Worm (Caenorhabditis elegans) whole organism, late embryonic: ENCODE measurements around the gene spin-2.

ENCODE experiments used
- C08G9.2 ChIP-seq: sonication (generic microtip); optimal IDR thresholded peaks from 2 replicates; lab custom pipeline; 2016; ENCODE audit warnings: mild to moderate bottlenecking, missing genetic modification characterization, moderate library complexity, missing compliant biosample characterization
- C38D4.7 ChIP-seq: fragments of 200-800 bp; sonication (Bioruptor generic); optimal IDR thresholded peaks from 2 replicates; lab custom pipeline; 2018; ENCODE audit warnings: mild to moderate bottlenecking, missing genetic modification characterization, moderate library complexity, missing compliant biosample characterization
- ama-1 ChIP-seq: fragments of 150-350 bp; optimal IDR thresholded peaks from 2 replicates; lab custom pipeline; 2014
- ceh-22 ChIP-seq: sonication (generic microtip); optimal IDR thresholded peaks from 2 replicates; lab custom pipeline; 2017; ENCODE audit warnings: missing biosample characterization, missing genetic modification characterization
- ceh-9 ChIP-seq: sonication (generic microtip); optimal IDR thresholded peaks from 2 replicates; lab custom pipeline; 2016; ENCODE audit warnings: mild to moderate bottlenecking, missing genetic modification characterization, inconsistent platforms, missing compliant biosample characterization
- mec-3 ChIP-seq: sonication (generic microtip); optimal IDR thresholded peaks from 2 replicates; lab custom pipeline; 2016; ENCODE audit warnings: borderline replicate concordance, missing genetic modification characterization, missing compliant biosample characterization
- nfya-1 ChIP-seq: sonication (generic microtip); optimal IDR thresholded peaks from 2 replicates; lab custom pipeline; 2017; ENCODE audit warnings: missing genetic modification characterization, mild to moderate bottlenecking, missing compliant biosample characterization, antibody characterized with exemption, moderate library complexity
- nhr-11 ChIP-seq: fragments of 150-350 bp; optimal IDR thresholded peaks from 2 replicates; lab custom pipeline; 2014; ENCODE audit warnings: missing biosample characterization, missing genetic modification characterization
- pha-2 ChIP-seq: sonication (generic microtip); optimal IDR thresholded peaks from 2 replicates; lab custom pipeline; 2017; ENCODE audit warnings: mild to moderate bottlenecking, missing genetic modification characterization, missing compliant biosample characterization
- pqm-1 ChIP-seq: sonication (generic microtip); optimal IDR thresholded peaks from 2 replicates; lab custom pipeline; 2016; ENCODE audit warnings: missing genetic modification characterization, missing compliant biosample characterization
- unc-86 ChIP-seq: sonication (generic microtip); optimal IDR thresholded peaks from 2 replicates; lab custom pipeline; 2016; ENCODE audit warnings: missing genetic modification characterization, missing compliant biosample characterization
- ztf-16 ChIP-seq: sonication (generic microtip); optimal IDR thresholded peaks from 2 replicates; lab custom pipeline; 2017; ENCODE audit warnings: missing genetic modification characterization, missing compliant biosample characterization

DNA sequence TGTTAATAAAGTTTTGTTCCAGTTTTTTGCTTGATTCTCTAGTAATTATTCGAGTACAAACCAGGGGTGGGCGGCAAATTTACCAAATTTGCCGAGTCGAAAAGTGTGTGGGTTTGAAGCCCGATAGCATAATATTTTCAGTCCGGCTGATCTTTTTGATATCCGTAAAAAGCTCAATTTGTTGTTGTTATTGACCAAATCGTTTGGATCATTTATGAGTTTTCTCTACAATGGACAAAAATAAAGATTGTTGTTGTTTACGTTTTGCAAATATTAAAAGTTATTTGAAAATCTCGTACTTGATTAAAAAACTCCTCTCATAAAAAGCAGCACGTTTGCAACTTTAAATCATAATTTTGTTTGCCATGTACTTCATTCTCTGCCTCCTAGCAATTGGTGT lies 30.8 kb upstream of the spin-2 start, which contains the start of gene scl-1:
- no peak for TF ChIP-seq pha-2 (tag; lab: Kevin White, UChicago)
- TF ChIP-seq C38D4.7, result no peak
- TF ChIP-seq pqm-1, result no peak
- no peak for TF ChIP-seq mec-3 (tag; lab: Kevin White, UChicago)
- no peak for TF ChIP-seq unc-86
- TF ChIP-seq C08G9.2 (tag; lab: Kevin White, UChicago), result no peak
- TF ChIP-seq ama-1, result no peak
- TF ChIP-seq nhr-11 (tag; lab: Kevin White, UChicago), result no peak
- no peak for TF ChIP-seq ztf-16 (tag; lab: Kevin White, UChicago)
- TF ChIP-seq ceh-22 (tag; lab: Kevin White, UChicago), result no peak
- no peak for TF ChIP-seq ceh-9 (tag; lab: Kevin White, UChicago)
- TF ChIP-seq nfya-1 (tag; lab: Kevin White, UChicago), result no peak
